Fruit fly (Drosophila melanogaster): Measurements from ENCODE around the gene kis.

kis gene

DNA sequence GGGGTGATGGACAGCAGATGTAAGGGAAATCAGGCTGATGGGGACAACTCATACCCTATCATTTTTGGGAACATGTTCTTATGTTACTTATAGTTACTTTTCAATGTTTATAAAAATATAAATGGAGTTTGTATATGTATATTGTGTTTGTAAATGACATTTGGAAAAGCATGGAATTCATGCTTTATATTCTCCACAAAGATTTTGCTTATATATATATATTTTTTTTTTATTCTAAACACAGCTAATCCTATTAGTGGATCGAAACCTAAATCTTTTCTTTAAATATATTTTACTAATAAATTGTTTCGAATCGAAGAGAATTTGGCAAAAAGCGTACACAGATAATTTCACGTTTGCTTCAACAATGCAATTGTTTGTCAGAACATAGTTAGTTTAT lies 38.4 kb upstream of the kis start, which contains the start of gene Amnionless:
TSS of gene Amnionless (minus strand) at position 101 of the 400 bp plus-strand sequence.
- no peak for TF ChIP-seq usp (GFP tag; optimal IDR thresholded peaks at IDR 0.05)
- no peak for TF ChIP-seq Hr78 (GFP tag; optimal IDR thresholded peaks at IDR 0.05)
- TF ChIP-seq dmrt93B (GFP tag; optimal IDR thresholded peaks at IDR 0.05): no peak
- TF ChIP-seq lola (GFP tag; optimal IDR thresholded peaks at IDR 0.05): no peak
- no peak for TF ChIP-seq CG9705 (GFP tag; optimal IDR thresholded peaks at IDR 0.05)
- TF ChIP-seq h (GFP tag; optimal IDR thresholded peaks at IDR 0.05): no peak
- TF ChIP-seq Dfd (GFP tag; optimal IDR thresholded peaks at IDR 0.05): no peak
- TF ChIP-seq jim (GFP tag; optimal IDR thresholded peaks at IDR 0.05): no peak
- no peak for TF ChIP-seq OdsH (GFP tag; optimal IDR thresholded peaks at IDR 0.05)
- TF ChIP-seq psq (GFP tag; optimal IDR thresholded peaks at IDR 0.05): no peak
- no peak for TF ChIP-seq tai (GFP tag; optimal IDR thresholded peaks at IDR 0.05)
- TF ChIP-seq Abd-B (GFP tag; optimal IDR thresholded peaks at IDR 0.05): no peak
- no peak for TF ChIP-seq GATAd (GFP tag; optimal IDR thresholded peaks at IDR 0.05)
- no peak for TF ChIP-seq Jra (GFP tag; optimal IDR thresholded peaks at IDR 0.05)
- no peak for TF ChIP-seq woc (GFP tag; optimal IDR thresholded peaks at IDR 0.05)
- no peak for TF ChIP-seq br (GFP tag; optimal IDR thresholded peaks at IDR 0.05)
- no peak for TF ChIP-seq dl (GFP tag; optimal IDR thresholded peaks at IDR 0.05; ENCODE audit: insufficient read depth in 1 of 2, partially characterized antibody in 2 of 2)
- no peak for TF ChIP-seq Hnf4 (GFP tag; optimal IDR thresholded peaks at IDR 0.05)
- no peak for TF ChIP-seq Rel (GFP tag; optimal IDR thresholded peaks at IDR 0.05)
- no peak for TF ChIP-seq Rel (tag; optimal IDR thresholded peaks at IDR 0.05)

DNA sequence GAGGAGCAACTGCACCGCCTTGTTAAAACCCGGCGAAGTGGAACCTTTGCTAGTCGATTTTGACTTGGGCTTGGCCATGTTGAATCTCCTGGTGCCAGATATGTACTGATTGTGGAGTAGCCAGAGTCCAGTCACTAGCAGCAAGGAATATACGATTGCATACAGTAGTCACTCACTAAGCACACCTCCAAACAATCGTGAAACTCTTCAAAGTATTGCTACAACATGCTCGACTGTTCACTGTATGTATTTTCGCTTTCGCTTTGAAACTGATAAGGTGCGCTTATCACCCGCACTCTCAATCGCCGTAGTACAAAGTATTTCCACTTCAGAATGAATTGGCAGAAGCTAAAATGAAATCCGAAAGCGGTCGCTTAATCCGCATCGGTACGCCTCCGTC lies 35.8 kb upstream of the kis start:
- TF ChIP-seq Hr83 (GFP tag; optimal IDR thresholded peaks at IDR 0.05; ENCODE audit: poor library complexity, severe bottlenecking) (peak; percentile 98), CG9705 (GFP tag; optimal IDR thresholded peaks at IDR 0.05) (peak; percentile 58), br (GFP tag; optimal IDR thresholded peaks at IDR 0.05) (peak; percentile 92), Myc (optimal IDR thresholded peaks at IDR 0.05) (no peak), OdsH (GFP tag; optimal IDR thresholded peaks at IDR 0.05) (peak; percentile 91), sv (GFP tag; optimal IDR thresholded peaks at IDR 0.05) (peak; percentile 36), Dfd (GFP tag; optimal IDR thresholded peaks at IDR 0.05) (no peak), N (GFP tag; optimal IDR thresholded peaks at IDR 0.05) (no peak), Sp1 (GFP tag; optimal IDR thresholded peaks at IDR 0.05) (peak; percentile 83), tai (GFP tag; optimal IDR thresholded peaks at IDR 0.05) (no peak), Vsx2 (GFP tag; optimal IDR thresholded peaks at IDR 0.05; ENCODE audit: partially characterized antibody) (no peak), Mio (GFP tag; optimal IDR thresholded peaks at IDR 0.05) (peak; percentile 66), pan (optimal IDR thresholded peaks at IDR 0.05) (no peak), Jra (GFP tag; optimal IDR thresholded peaks at IDR 0.05) (peak; percentile 81), dl (GFP tag; optimal IDR thresholded peaks at IDR 0.05; ENCODE audit: insufficient read depth in 1 of 2, partially characterized antibody in 2 of 2) (no peak), lola (GFP tag; optimal IDR thresholded peaks at IDR 0.05) (no peak), dmrt93B (GFP tag; optimal IDR thresholded peaks at IDR 0.05) (peak; percentile 55), Abd-B (GFP tag; optimal IDR thresholded peaks at IDR 0.05) (no peak), psq (GFP tag; optimal IDR thresholded peaks at IDR 0.05) (peak; percentile 93), h (GFP tag; optimal IDR thresholded peaks at IDR 0.05) (peak; percentile 95), Dif (GFP tag; optimal IDR thresholded peaks at IDR 0.05; ENCODE audit: partially characterized antibody) (no peak), CG32264 (GFP tag; optimal IDR thresholded peaks at IDR 0.05) (peak; percentile 63), usp (GFP tag; optimal IDR thresholded peaks at IDR 0.05) (no peak), jim (GFP tag; optimal IDR thresholded peaks at IDR 0.05) (peak; percentile 13), ey (GFP tag; optimal IDR thresholded peaks at IDR 0.05) (peak; percentile 90), Rel (GFP tag; optimal IDR thresholded peaks at IDR 0.05) (peak; percentile 52), Rel (tag; optimal IDR thresholded peaks at IDR 0.05) (peak; percentile 74), CrebA (GFP tag; optimal IDR thresholded peaks at IDR 0.05; ENCODE audit: borderline replicate concordance) (no peak), Hnf4 (GFP tag; optimal IDR thresholded peaks at IDR 0.05) (peak; percentile 98), rgr (GFP tag; optimal IDR thresholded peaks at IDR 0.05) (peak; percentile 97), GATAd (GFP tag; optimal IDR thresholded peaks at IDR 0.05) (no peak), dsf (GFP tag; optimal IDR thresholded peaks at IDR 0.05; ENCODE audit: borderline replicate concordance) (peak; percentile 16), woc (GFP tag; optimal IDR thresholded peaks at IDR 0.05) (peak; percentile 84), HLH106 (tag; optimal IDR thresholded peaks at IDR 0.05) (peak; percentile 79), foxo (GFP tag; optimal IDR thresholded peaks at IDR 0.05) (peak; percentile 70 to 96), brk (GFP tag; optimal IDR thresholded peaks at IDR 0.05) (no peak), fru (GFP tag; optimal IDR thresholded peaks at IDR 0.05) (peak; percentile 90), Hr78 (GFP tag; optimal IDR thresholded peaks at IDR 0.05) (no peak), sage (GFP tag; optimal IDR thresholded peaks at IDR 0.05) (peak; percentile 69)

All from whole organism, wandering third instar larva.